Fruit fly (Drosophila melanogaster): Measurements from ENCODE around the gene Gyc32E.

Gene Gyc32E

DNA sequence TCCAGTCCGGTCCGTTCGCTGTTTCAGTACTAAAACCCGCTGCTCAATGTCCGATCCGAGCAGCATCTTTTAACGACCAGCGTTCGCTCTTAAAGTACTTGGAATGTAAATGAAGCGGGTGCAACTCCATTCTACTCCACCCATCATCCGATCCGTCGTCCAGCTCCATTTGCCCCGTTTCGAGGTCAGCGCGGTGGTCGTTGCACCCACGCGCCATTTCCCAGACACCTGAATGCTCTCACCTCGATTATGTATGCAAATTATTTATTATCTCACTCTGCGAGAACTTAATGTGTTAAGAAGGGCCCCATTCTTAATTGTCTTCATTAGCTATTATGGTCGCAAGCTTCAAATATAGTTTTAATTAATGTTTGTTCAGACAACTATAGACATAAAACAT is 29.4 kb upstream of the Gyc32E start:
- TF ChIP-seq CG3847 (GFP tag; IDR thresholded peaks at IDR 0.05) (0 out of 2 replicates have a peak, but pooled peaks have one; percentile 4), nerfin-2 (GFP tag; IDR thresholded peaks at IDR 0.05; ENCODE audit: partially characterized antibody) (0 out of 2 replicates have a peak, but pooled peaks have one; percentile 14), ftz-f1 (GFP tag; optimal IDR thresholded peaks at IDR 0.05) (no peak)

DNA sequence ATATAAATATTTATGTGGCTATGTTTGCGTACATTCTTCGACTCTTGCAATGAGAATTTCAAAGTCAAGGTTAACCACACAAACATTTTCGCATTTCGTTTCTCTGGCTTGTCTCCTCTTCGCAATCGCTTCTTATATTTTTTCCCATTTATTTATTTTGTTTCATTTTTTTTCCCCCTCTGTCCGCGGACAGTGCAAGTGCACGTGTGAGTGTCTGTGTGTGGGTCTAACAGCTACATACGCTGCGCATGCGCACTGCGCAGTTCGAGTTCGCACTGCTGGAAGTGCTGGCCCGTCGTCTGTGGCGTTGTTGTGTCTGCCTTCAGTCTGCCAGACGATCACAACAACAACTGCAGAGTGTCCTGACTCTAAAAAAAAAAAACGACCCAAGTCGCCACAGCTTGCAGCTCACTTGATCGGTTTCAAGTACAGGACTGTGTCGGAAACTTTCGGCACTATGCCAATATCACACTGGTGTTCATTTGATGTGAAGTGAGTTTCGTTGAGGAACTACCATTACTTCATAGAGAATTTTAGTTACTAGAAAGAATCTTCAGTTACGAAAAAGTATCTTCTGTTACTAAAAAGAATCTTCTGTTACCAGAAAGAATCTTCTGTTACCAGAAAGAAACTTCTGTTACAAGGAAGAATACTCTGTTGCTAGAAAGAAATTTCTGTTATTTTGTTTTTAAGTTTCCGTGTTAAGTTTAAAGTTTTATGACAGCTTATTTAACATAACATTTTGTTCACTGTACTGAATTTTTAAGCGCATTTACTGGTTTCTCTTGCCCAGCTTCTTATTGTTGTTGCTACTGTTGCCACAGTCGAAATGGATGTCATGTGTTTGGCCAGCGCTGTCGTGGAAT is 26.7 kb upstream of the Gyc32E start:
- TF ChIP-seq CG4360 (GFP tag; IDR thresholded peaks at IDR 0.05) (peak; percentile 57; the same call in 1 of the 2 replicates), lov (optimal IDR thresholded peaks at IDR 0.05) (no peak), lov (GFP tag; IDR thresholded peaks at IDR 0.05) (0 out of 3 replicates have a peak, but pooled peaks have one; percentile 21), corto (GFP tag; optimal IDR thresholded peaks at IDR 0.05) (peak; percentile 8), sens (GFP tag) (peak; percentile 11), danr (GFP tag; IDR thresholded peaks at IDR 0.05) (no peak), CrebB (tag; optimal IDR thresholded peaks at IDR 0.05) (no peak), Poxn (GFP tag; IDR thresholded peaks at IDR 0.05) (no peak), cg (GFP tag; optimal IDR thresholded peaks at IDR 0.05) (peak; percentile 2), nom (GFP tag; optimal IDR thresholded peaks at IDR 0.05) (peak; percentile 41), Drgx (GFP tag; IDR thresholded peaks at IDR 0.05) (peak; percentile 44), mld (GFP tag; IDR thresholded peaks at IDR 0.05; ENCODE audit: partially characterized antibody) (0 out of 3 replicates have a peak, but pooled peaks have one; percentile 6), ewg (GFP tag; optimal IDR thresholded peaks at IDR 0.05) (peak; percentile 9)

DNA sequence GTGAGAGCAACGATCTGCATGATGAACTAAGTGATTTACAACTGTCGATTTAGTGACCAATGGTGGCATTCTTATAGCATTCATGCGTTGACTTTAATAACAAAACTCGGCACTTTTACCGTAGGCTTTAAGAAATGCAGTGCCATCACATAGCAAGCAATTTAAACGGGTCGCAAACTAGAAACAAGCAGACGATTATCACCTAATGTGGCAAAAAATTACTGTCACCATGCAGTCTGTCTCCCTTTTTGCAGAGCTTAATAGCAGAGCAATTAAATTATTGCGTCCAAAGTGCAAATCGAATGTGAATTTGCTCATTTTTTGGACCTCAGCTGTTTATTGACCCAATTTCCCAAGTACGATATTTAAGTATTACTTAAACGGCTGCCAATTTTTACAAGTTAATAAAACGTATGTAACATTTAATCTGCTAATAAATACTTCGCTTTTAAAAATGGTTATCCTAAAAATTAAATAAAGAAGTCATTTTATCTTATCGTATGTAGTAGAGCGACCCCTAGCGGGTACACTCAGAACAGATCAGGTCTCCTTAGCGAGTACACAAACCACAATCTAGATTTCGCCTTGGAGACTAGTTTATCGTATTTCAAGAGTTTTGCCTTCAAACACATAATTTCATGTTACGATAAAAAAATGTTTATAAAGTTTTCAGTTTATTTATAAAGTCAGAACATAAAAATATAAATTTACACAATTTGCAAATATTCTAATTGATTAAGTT is 22.9 kb upstream of the Gyc32E start, which contains the start of gene Vm32E:
Vm32E (minus strand) TSS at position 51 of the 742 bp plus-strand sequence.
- TF ChIP-seq CG11504 (tag; optimal IDR thresholded peaks at IDR 0.05), result peak; percentile 62
- TF ChIP-seq CG2199 (GFP tag; IDR thresholded peaks at IDR 0.05), result 0 out of 3 replicates have a peak, but pooled peaks have one; percentile 69
- peak; percentile 13 for TF ChIP-seq CG15601 (tag; optimal IDR thresholded peaks at IDR 0.05)
- peak; percentile 16 for TF ChIP-seq CG2712 (tag; optimal IDR thresholded peaks at IDR 0.05)
- 0 out of 3 replicates have a peak, but pooled peaks have one; percentile 24 for TF ChIP-seq Opbp (GFP tag; IDR thresholded peaks at IDR 0.05; ENCODE audit: partially characterized antibody)
- TF ChIP-seq CG13424 (tag; optimal IDR thresholded peaks at IDR 0.05), result no peak
- TF ChIP-seq trem (tag; optimal IDR thresholded peaks at IDR 0.05), result peak; percentile 25
- TF ChIP-seq gem (tag; optimal IDR thresholded peaks at IDR 0.05), result peak; percentile 16
- peak; percentile 18 for TF ChIP-seq CG7839 (tag; optimal IDR thresholded peaks at IDR 0.05)
- TF ChIP-seq Mrtf (GFP tag; IDR thresholded peaks at IDR 0.05), result no peak
- TF ChIP-seq CTCF (GFP tag; optimal IDR thresholded peaks at IDR 0.05), result peak; percentile 95
- no peak for TF ChIP-seq salm (tag; optimal IDR thresholded peaks at IDR 0.05)
- peak; percentile 76 for TF ChIP-seq ftz-f1 (GFP tag; optimal IDR thresholded peaks at IDR 0.05)
- TF ChIP-seq pita (GFP tag; optimal IDR thresholded peaks at IDR 0.05), result peak; percentile 59
- peak; percentile 38 for TF ChIP-seq CG1603 (tag; optimal IDR thresholded peaks at IDR 0.05)
- peak; percentile 71 for TF ChIP-seq Med (GFP tag)
- TF ChIP-seq br (optimal IDR thresholded peaks at IDR 0.05), result no peak
- no peak for TF ChIP-seq CG17359 (tag; optimal IDR thresholded peaks at IDR 0.05)
- no peak for TF ChIP-seq CG11456 (GFP tag; IDR thresholded peaks at IDR 0.05)
- TF ChIP-seq CG13287 (GFP tag; IDR thresholded peaks at IDR 0.05; ENCODE audit: partially characterized antibody), result peak; percentile 39; the same call in 1 of the 2 replicates
- peak; percentile 79 for TF ChIP-seq stwl (tag; optimal IDR thresholded peaks at IDR 0.05)

Data from whole organism, embryonic.